Worm (Caenorhabditis elegans): Measurements from ENCODE around the gene F09E5.3.

The F09E5.3 gene

ce11 chrII:5330206-5330686 lies 43.6 kb upstream of the F09E5.3 start (continued):
- TF ChIP-seq B0035.1 (tag; optimal IDR thresholded peaks at IDR 0.05) (no peak), nfyb-1 (GFP tag; IDR thresholded peaks at IDR 0.05) (peak; percentile 70), die-1 (tag; optimal IDR thresholded peaks at IDR 0.05) (no peak), nhr-80 (tag; optimal IDR thresholded peaks at IDR 0.05) (peak; percentile 84), zfh-2 (GFP tag; conservative IDR thresholded peaks at IDR 0.05) (0 out of 2 replicates have a peak, but pooled peaks have one; percentile 9), madf-6 (GFP tag; IDR thresholded peaks at IDR 0.05) (no peak), B0336.3 (GFP tag; IDR thresholded peaks at IDR 0.05) (peak; percentile 64; the same call in 1 of the 2 replicates), ztf-26 (tag; optimal IDR thresholded peaks at IDR 0.05) (peak; percentile 67), tlf-1 (GFP tag; optimal IDR thresholded peaks at IDR 0.05) (peak; percentile 57), ztf-6 (GFP tag; IDR thresholded peaks at IDR 0.05) (no peak), B0261.1 (tag; optimal IDR thresholded peaks at IDR 0.05) (no peak), egl-44 (GFP tag; IDR thresholded peaks at IDR 0.05) (peak; percentile 25; the same call in 1 of the 2 replicates), tbp1 (GFP tag; optimal IDR thresholded peaks at IDR 0.05) (peak; percentile 19), dox-1 (GFP tag; IDR thresholded peaks at IDR 0.05) (peak; percentile 75), snpc-4 (GFP tag; optimal IDR thresholded peaks at IDR 0.05) (no peak), snpc-4 (tag; optimal IDR thresholded peaks at IDR 0.05) (peak in 1 of 4 experiments; percentile 49), let-607 (tag; optimal IDR thresholded peaks at IDR 0.05) (peak; percentile 53 to 55), cebp-2 (GFP tag; IDR thresholded peaks at IDR 0.05) (no peak), ZK185.1 (tag; optimal IDR thresholded peaks at IDR 0.05; ENCODE audit: poor library complexity, severe bottlenecking) (peak; percentile 59), lin-40 (tag; optimal IDR thresholded peaks at IDR 0.05) (peak; percentile 84), atf-7 (tag; optimal IDR thresholded peaks at IDR 0.05) (peak; percentile 99), aptf-2 (GFP tag; conservative IDR thresholded peaks at IDR 0.05) (no peak), unc-62 (GFP tag; optimal IDR thresholded peaks at IDR 0.05) (peak; percentile 60), nhr-27 (tag; optimal IDR thresholded peaks at IDR 0.05) (no peak)

ce11 chrII:5331677-5332303 lies 42.0 kb upstream of the F09E5.3 start:
- no peak for TF ChIP-seq mes-4 (tag; optimal IDR thresholded peaks at IDR 0.05)
- peak; percentile 3 for TF ChIP-seq zim-3 (tag; optimal IDR thresholded peaks at IDR 0.05)
- peak; percentile 18 for TF ChIP-seq repo-1 (tag; optimal IDR thresholded peaks at IDR 0.05)
- TF ChIP-seq F49E8.2 (tag; optimal IDR thresholded peaks at IDR 0.05; ENCODE audit: insufficient read depth), result no peak
- no peak for TF ChIP-seq hsf-1 (GFP tag; IDR thresholded peaks at IDR 0.05)
- no peak for TF ChIP-seq lag-1 (GFP tag; IDR thresholded peaks at IDR 0.05)
- no peak for TF ChIP-seq K11D2.4 (GFP tag; IDR thresholded peaks at IDR 0.05)
- TF ChIP-seq mcd-1 (GFP tag; IDR thresholded peaks at IDR 0.05), result no peak

ce11 chrII:5332345-5333124 lies 41.3 kb upstream of the F09E5.3 start:
- TF ChIP-seq nfyb-1 (GFP tag; IDR thresholded peaks at IDR 0.05) (0 out of 2 replicates have a peak, but pooled peaks have one; percentile 12), cebp-1 (GFP tag; IDR thresholded peaks at IDR 0.05) (no peak), cebp-1 (tag; optimal IDR thresholded peaks at IDR 0.05) (peak; percentile 28), nfya-2 (GFP tag; IDR thresholded peaks at IDR 0.05) (no peak), C17E4.6 (GFP tag; IDR thresholded peaks at IDR 0.05) (no peak), rpc-1 (optimal IDR thresholded peaks at IDR 0.05) (no peak), rpc-1 (tag; optimal IDR thresholded peaks at IDR 0.05) (no peak)

Data from whole organism, young adult.